Worm (Caenorhabditis elegans) whole organism, L4 larva: ENCODE data around the gene F11A10.6.

ENCODE experiments used
- ceh-82 ChIP-seq: sonication (generic microtip); optimal IDR thresholded peaks from 2 replicates; lab custom pipeline; 2017; ENCODE audit warnings: missing biosample characterization, missing genetic modification characterization
- daf-16 ChIP-seq, 3 experiments: sonication (generic microtip); optimal IDR thresholded peaks; 2 replicates each; lab custom pipeline; 2016 to 2017; ENCODE audit warnings: missing genetic modification characterization in 3 of 3, missing genetic modification reagents in 3 of 3, mild to moderate bottlenecking in 2 of 3, missing compliant biosample characterization in 2 of 3, missing biosample characterization in 1 of 3, moderate library complexity in 1 of 3
- hmg-1.1 ChIP-seq: fragments of 200-800 bp; sonication (Bioruptor generic); IDR thresholded peaks from 2 replicates; pipeline ENCODE4 v1.3.6; 2022; ENCODE audit warnings: missing genetic modification reagents, missing genetic modification characterization, missing compliant biosample characterization
- jun-1 ChIP-seq: fragments of 150-350 bp; optimal IDR thresholded peaks from 2 replicates; lab custom pipeline; 2014; ENCODE audit warnings: missing biosample characterization, missing genetic modification reagents, missing genetic modification characterization
- ztf-7 ChIP-seq: fragments of 150-350 bp; optimal IDR thresholded peaks from 2 replicates; lab custom pipeline; 2014; ENCODE audit warnings: missing biosample characterization, missing genetic modification characterization

ce11 chrIV:12114498-12114897 lies 25.0 kb upstream of the F11A10.6 start:
- TF ChIP-seq jun-1 (tag; lab: Kevin White, UChicago) (no peak), ztf-7 (tag; lab: Kevin White, UChicago) (no peak), ceh-82 (tag; lab: Kevin White, UChicago) (no peak), daf-16 (GFP tag; optimal IDR thresholded peaks at IDR 0.05; lab: Kevin White, UChicago) (no peak), daf-16 (tag; optimal IDR thresholded peaks at IDR 0.05; lab: Kevin White, UChicago) (no peak), hmg-1.1 (GFP tag; lab: Robert Waterston, UW) (no peak)
